Fruit fly (Drosophila melanogaster): ENCODE results near the gene fiz.
A peak's percentile ranks its signal among the peaks of the same experiment; 100 is the strongest.

Gene fiz

dm6 chrX:14952845-14953720 is 43.6 kb upstream of the fiz start, which contains the start of gene pdgy:
Gene pdgy, minus strand, starts transcription at chrX:14953532.
- TF ChIP-seq Rel (GFP tag; optimal IDR thresholded peaks at IDR 0.05), result peak; percentile 77
- peak; percentile 30 for TF ChIP-seq Rel (tag; optimal IDR thresholded peaks at IDR 0.05)
- peak; percentile 95 for TF ChIP-seq CrebA (GFP tag; optimal IDR thresholded peaks at IDR 0.05; ENCODE audit: borderline replicate concordance)
- TF ChIP-seq Hnf4 (GFP tag; optimal IDR thresholded peaks at IDR 0.05), result peak; percentile 99
- no peak for TF ChIP-seq CG9705 (GFP tag; optimal IDR thresholded peaks at IDR 0.05)
- no peak for TF ChIP-seq GATAd (GFP tag; optimal IDR thresholded peaks at IDR 0.05)
- TF ChIP-seq foxo (GFP tag; optimal IDR thresholded peaks at IDR 0.05), result no peak
- TF ChIP-seq psq (GFP tag; optimal IDR thresholded peaks at IDR 0.05), result peak; percentile 70
- peak; percentile 49 for TF ChIP-seq Vsx2 (GFP tag; optimal IDR thresholded peaks at IDR 0.05; ENCODE audit: partially characterized antibody)
- TF ChIP-seq pan (optimal IDR thresholded peaks at IDR 0.05), result no peak
- TF ChIP-seq CG32264 (GFP tag; optimal IDR thresholded peaks at IDR 0.05), result no peak
- peak; percentile 23 for TF ChIP-seq HLH106 (tag; optimal IDR thresholded peaks at IDR 0.05)
- peak; percentile 27 for TF ChIP-seq Dif (GFP tag; optimal IDR thresholded peaks at IDR 0.05; ENCODE audit: partially characterized antibody)
- TF ChIP-seq woc (GFP tag; optimal IDR thresholded peaks at IDR 0.05), result peak; percentile 39
- peak; percentile 53 for TF ChIP-seq Sp1 (GFP tag; optimal IDR thresholded peaks at IDR 0.05)

DNA sequence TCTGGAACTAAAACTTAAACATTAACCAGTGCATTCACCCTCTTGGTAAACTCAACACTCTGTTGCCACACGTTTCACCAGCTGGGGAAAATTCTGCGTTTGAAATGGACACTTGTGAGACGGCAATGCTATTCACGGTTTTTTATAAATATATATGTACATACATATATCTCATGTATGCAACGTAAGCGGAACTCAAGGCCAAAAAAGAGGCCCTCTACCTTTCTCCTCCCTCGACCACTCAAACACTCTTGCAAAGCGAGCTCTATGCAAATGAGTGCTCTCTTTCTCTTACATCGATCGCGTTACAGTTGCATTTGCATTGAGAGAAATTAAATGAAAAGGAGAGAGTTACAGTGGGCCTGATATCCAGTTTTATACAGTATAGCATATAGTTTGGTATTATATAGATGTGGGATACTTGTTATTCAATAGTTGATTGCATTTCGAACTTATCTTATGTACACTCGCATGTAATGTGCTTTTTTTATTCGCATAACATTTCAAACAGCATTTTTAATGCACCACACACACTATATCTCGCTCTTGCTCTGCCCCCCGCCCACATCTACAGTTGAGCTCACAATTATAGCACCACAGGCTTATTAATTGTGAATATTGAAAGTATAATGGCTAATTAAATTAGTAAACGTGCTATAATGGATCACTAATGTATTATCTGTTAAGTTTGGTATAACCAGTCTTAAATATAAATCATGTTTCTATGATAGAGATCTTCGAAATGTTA is 42.8 kb upstream of the fiz start:
- TF ChIP-seq dmrt93B (GFP tag; optimal IDR thresholded peaks at IDR 0.05), result peak; percentile 60
- TF ChIP-seq pan (optimal IDR thresholded peaks at IDR 0.05), result no peak
- TF ChIP-seq dsf (GFP tag; optimal IDR thresholded peaks at IDR 0.05; ENCODE audit: borderline replicate concordance), result no peak
- no peak for TF ChIP-seq Abd-B (GFP tag; optimal IDR thresholded peaks at IDR 0.05)
- no peak for TF ChIP-seq Vsx2 (GFP tag; optimal IDR thresholded peaks at IDR 0.05; ENCODE audit: partially characterized antibody)
- peak; percentile 79 for TF ChIP-seq woc (GFP tag; optimal IDR thresholded peaks at IDR 0.05)
- TF ChIP-seq h (GFP tag; optimal IDR thresholded peaks at IDR 0.05), result peak; percentile 74
- no peak for TF ChIP-seq Hr78 (GFP tag; optimal IDR thresholded peaks at IDR 0.05)
- peak; percentile 70 for TF ChIP-seq OdsH (GFP tag; optimal IDR thresholded peaks at IDR 0.05)
- TF ChIP-seq fru (GFP tag; optimal IDR thresholded peaks at IDR 0.05), result peak; percentile 77
- TF ChIP-seq lola (GFP tag; optimal IDR thresholded peaks at IDR 0.05), result no peak
- TF ChIP-seq CrebA (GFP tag; optimal IDR thresholded peaks at IDR 0.05; ENCODE audit: borderline replicate concordance), result no peak
- TF ChIP-seq CG32264 (GFP tag; optimal IDR thresholded peaks at IDR 0.05), result no peak
- TF ChIP-seq sage (GFP tag; optimal IDR thresholded peaks at IDR 0.05), result no peak
- no peak for TF ChIP-seq Mio (GFP tag; optimal IDR thresholded peaks at IDR 0.05)
- TF ChIP-seq Dfd (GFP tag; optimal IDR thresholded peaks at IDR 0.05), result no peak
- TF ChIP-seq N (GFP tag; optimal IDR thresholded peaks at IDR 0.05), result no peak
- TF ChIP-seq ey (GFP tag; optimal IDR thresholded peaks at IDR 0.05), result peak; percentile 63
- TF ChIP-seq Hnf4 (GFP tag; optimal IDR thresholded peaks at IDR 0.05), result peak; percentile 34
- TF ChIP-seq HLH106 (tag; optimal IDR thresholded peaks at IDR 0.05), result peak; percentile 58
- TF ChIP-seq rgr (GFP tag; optimal IDR thresholded peaks at IDR 0.05), result peak; percentile 69
- TF ChIP-seq br (GFP tag; optimal IDR thresholded peaks at IDR 0.05), result peak; percentile 39
- peak; percentile 78 for TF ChIP-seq Sp1 (GFP tag; optimal IDR thresholded peaks at IDR 0.05)
- TF ChIP-seq tai (GFP tag; optimal IDR thresholded peaks at IDR 0.05), result no peak
- no peak for TF ChIP-seq Jra (GFP tag; optimal IDR thresholded peaks at IDR 0.05)
- TF ChIP-seq foxo (GFP tag; optimal IDR thresholded peaks at IDR 0.05), result peak in 1 of 2 experiments; percentile 68
- peak; percentile 18 for TF ChIP-seq CG9705 (GFP tag; optimal IDR thresholded peaks at IDR 0.05)
- TF ChIP-seq brk (GFP tag; optimal IDR thresholded peaks at IDR 0.05), result no peak
- TF ChIP-seq dl (GFP tag; optimal IDR thresholded peaks at IDR 0.05; ENCODE audit: insufficient read depth in 1 of 2, partially characterized antibody in 2 of 2), result peak in 1 of 2 experiments; percentile 3
- TF ChIP-seq psq (GFP tag; optimal IDR thresholded peaks at IDR 0.05), result peak; percentile 35
- no peak for TF ChIP-seq Dif (GFP tag; optimal IDR thresholded peaks at IDR 0.05; ENCODE audit: partially characterized antibody)
